Fruit fly (Drosophila melanogaster) whole organism, embryonic: Measurements from ENCODE around the gene Ms.

Experiments used
- CG10147 ChIP-seq: fragments of 200-800 bp; sonication (Bioruptor generic); optimal IDR thresholded peaks from 2 replicates; lab custom pipeline; 2019; ENCODE audit warnings: missing biosample characterization, mild to moderate bottlenecking, missing genetic modification characterization, moderate library complexity
- CG10366 ChIP-seq: fragments of 200-800 bp; sonication (Bioruptor generic); IDR thresholded peaks from 2 replicates; pipeline ENCODE4 v1.3.6; 2022; ENCODE audit warnings: missing biosample characterization, missing genetic modification characterization
- Hmr ChIP-seq: fragments of 200-800 bp; sonication (Bioruptor generic); optimal IDR thresholded peaks from 3 replicates; lab custom pipeline; 2017; ENCODE audit warnings: mild to moderate bottlenecking, missing biosample characterization, missing genetic modification reagents, missing genetic modification characterization
- Hr51 ChIP-seq, 2 experiments: fragments of 200-800 bp; sonication (Bioruptor generic); optimal IDR thresholded peaks; 2 replicates in 1 of 2; 3 replicates in 1 of 2; lab custom pipeline; 2016 to 2018; ENCODE audit warnings: missing biosample characterization in 2 of 2, missing genetic modification characterization in 2 of 2, mild to moderate bottlenecking in 1 of 2, moderate library complexity in 1 of 2
- Max ChIP-seq: fragments of 200-800 bp; sonication (Bioruptor generic); optimal IDR thresholded peaks from 2 replicates; lab custom pipeline; 2016; ENCODE audit warnings: missing biosample characterization, mild to moderate bottlenecking, missing genetic modification characterization
- Ravus ChIP-seq: fragments of 200-800 bp; sonication (Bioruptor generic); IDR thresholded peaks from 2 replicates; pipeline ENCODE4 v1.3.6; 2022; ENCODE audit warnings: missing biosample characterization, missing genetic modification characterization
- exex ChIP-seq: fragments of 200-800 bp; sonication (Bioruptor generic); optimal IDR thresholded peaks from 4 replicates; lab custom pipeline; 2018; ENCODE audit warnings: missing biosample characterization, mild to moderate bottlenecking, missing genetic modification characterization, moderate library complexity
- gcm2 ChIP-seq: fragments of 200-800 bp; sonication (Bioruptor generic); optimal IDR thresholded peaks from 2 replicates; lab custom pipeline; 2016; ENCODE audit warnings: missing biosample characterization, missing genetic modification characterization
- ind ChIP-seq: fragments of 200-800 bp; sonication (Bioruptor generic); optimal IDR thresholded peaks from 3 replicates; lab custom pipeline; 2016; ENCODE audit warnings: missing biosample characterization, missing genetic modification characterization
- pros ChIP-seq: fragments of 200-800 bp; sonication (Bioruptor generic); optimal IDR thresholded peaks from 3 replicates; lab custom pipeline; 2019; ENCODE audit warnings: missing biosample characterization, mild to moderate bottlenecking, missing genetic modification characterization, moderate library complexity
- sisA ChIP-seq: fragments of 200-800 bp; sonication (Bioruptor generic); IDR thresholded peaks from 2 replicates; pipeline ENCODE4 v1.3.6; 2022; ENCODE audit warnings: missing biosample characterization, missing genetic modification characterization
- vnd ChIP-seq: fragments of 200-800 bp; sonication (Bioruptor generic); IDR thresholded peaks from 3 replicates; pipeline ENCODE4 v1.3.6; 2022; ENCODE audit warnings: missing biosample characterization, missing genetic modification characterization; ENCODE audit not compliant: partially characterized antibody

dm6 chr3R:24375561-24375960 is 34.2 kb downstream of the Ms start, which contains the start of gene CG17781:
- TF ChIP-seq Max (GFP tag; lab: Kevin White, UChicago) (no peak), CG10366 (GFP tag; lab: Robert Waterston, UW) (no peak), gcm2 (GFP tag; lab: Kevin White, UChicago) (no peak), Hmr (GFP tag; lab: Kevin White, UChicago) (no peak), Ravus (GFP tag; lab: Robert Waterston, UW) (no peak), ind (GFP tag; lab: Kevin White, UChicago) (no peak), vnd (GFP tag; lab: Robert Waterston, UW) (no peak), pros (no peak), CG10147 (GFP tag; lab: Kevin White, UChicago) (no peak), exex (no peak), Hr51 (GFP tag; optimal IDR thresholded peaks at IDR 0.05; lab: Kevin White, UChicago) (no peak), sisA (no peak)
